Fruit fly (Drosophila melanogaster) whole organism, prepupa: ENCODE data around the gene CG32486.

Experiments used
- Blimp-1 ChIP-seq: fragments of 200-800 bp; sonication (Bioruptor generic); optimal IDR thresholded peaks from 3 replicates; lab custom pipeline; 2017; ENCODE audit warnings: missing biosample characterization, missing genetic modification characterization, mild to moderate bottlenecking, moderate library complexity, missing genetic modification reagents
- CG10631 ChIP-seq: fragments of 200-800 bp; sonication (Bioruptor generic); optimal IDR thresholded peaks from 2 replicates; lab custom pipeline; 2016; ENCODE audit warnings: missing biosample characterization, missing genetic modification characterization
- CG10669 ChIP-seq: fragments of 200-800 bp; sonication (Bioruptor generic); optimal IDR thresholded peaks from 3 replicates; lab custom pipeline; 2018; ENCODE audit warnings: missing biosample characterization, mild to moderate bottlenecking, missing genetic modification characterization, moderate library complexity
- CG11294 ChIP-seq: fragments of 200-800 bp; sonication (Bioruptor generic); IDR thresholded peaks from 2 replicates; pipeline ENCODE4 v1.3.6; 2022; ENCODE audit warnings: missing biosample characterization, missing genetic modification characterization
- CG11902 ChIP-seq: fragments of 200-800 bp; sonication (Bioruptor generic); optimal IDR thresholded peaks from 3 replicates; lab custom pipeline; 2016; ENCODE audit warnings: missing biosample characterization, missing genetic modification characterization
- CG15336 ChIP-seq: fragments of 200-800 bp; sonication (Bioruptor generic); IDR thresholded peaks from 2 replicates; pipeline ENCODE4 v1.3.6; 2022; ENCODE audit warnings: missing biosample characterization, missing genetic modification characterization
- CG16779 ChIP-seq: fragments of 200-800 bp; sonication (Bioruptor generic); optimal IDR thresholded peaks from 3 replicates; lab custom pipeline; 2017; ENCODE audit warnings: missing biosample characterization, mild to moderate bottlenecking, missing genetic modification characterization
- CG31627 ChIP-seq: fragments of 200-800 bp; sonication (Bioruptor generic); optimal IDR thresholded peaks from 3 replicates; lab custom pipeline; 2016; ENCODE audit warnings: missing biosample characterization, missing genetic modification characterization
- CG3919 ChIP-seq: fragments of 200-800 bp; sonication (Bioruptor generic); optimal IDR thresholded peaks from 3 replicates; lab custom pipeline; 2016; ENCODE audit warnings: missing biosample characterization, missing genetic modification characterization
- CG6163 ChIP-seq: fragments of 200-800 bp; sonication (Bioruptor generic); IDR thresholded peaks from 3 replicates; pipeline ENCODE4 v1.3.6; 2022; ENCODE audit warnings: missing biosample characterization, missing genetic modification characterization
- CG6792 ChIP-seq: fragments of 200-800 bp; sonication (Bioruptor generic); optimal IDR thresholded peaks from 3 replicates; lab custom pipeline; 2016; ENCODE audit warnings: missing biosample characterization, missing genetic modification characterization
- CG6808 ChIP-seq: fragments of 200-800 bp; sonication (Bioruptor generic); optimal IDR thresholded peaks from 3 replicates; lab custom pipeline; 2017; ENCODE audit warnings: missing biosample characterization, missing genetic modification characterization, mild to moderate bottlenecking, moderate library complexity, missing genetic modification reagents
- CG6854 ChIP-seq: fragments of 200-800 bp; sonication (Bioruptor generic); optimal IDR thresholded peaks from 2 replicates; lab custom pipeline; 2017; ENCODE audit warnings: missing biosample characterization, mild to moderate bottlenecking, missing genetic modification characterization
- CG8119 ChIP-seq: fragments of 200-800 bp; sonication (Bioruptor generic); IDR thresholded peaks from 3 replicates; pipeline ENCODE4 v1.3.6; 2022; ENCODE audit warnings: missing biosample characterization, missing genetic modification characterization
- CG8632 ChIP-seq: fragments of 200-800 bp; sonication (Bioruptor generic); optimal IDR thresholded peaks from 3 replicates; lab custom pipeline; 2016; ENCODE audit warnings: missing biosample characterization, missing genetic modification characterization
- CG9139 ChIP-seq: fragments of 200-800 bp; sonication (Bioruptor generic); optimal IDR thresholded peaks from 3 replicates; lab custom pipeline; 2017; ENCODE audit warnings: missing biosample characterization, mild to moderate bottlenecking, missing genetic modification characterization
- Eip78C ChIP-seq: fragments of 200-800 bp; sonication (Bioruptor generic); peaks from one replicate; lab custom pipeline; 2016; ENCODE audit warnings: missing biosample characterization, missing genetic modification characterization
- Eip93F ChIP-seq: fragments of 200-800 bp; sonication (Bioruptor generic); optimal IDR thresholded peaks from 2 replicates; lab custom pipeline; 2016; ENCODE audit warnings: missing biosample characterization, mild to moderate bottlenecking, missing genetic modification characterization
- Ets21C ChIP-seq: fragments of 200-800 bp; sonication (Bioruptor generic); optimal IDR thresholded peaks from 3 replicates; lab custom pipeline; 2016; ENCODE audit warnings: missing biosample characterization, missing genetic modification characterization
- Hr38 ChIP-seq: sonication (Bioruptor generic); optimal IDR thresholded peaks from 2 replicates; lab custom pipeline; 2016; ENCODE audit warnings: missing biosample characterization, missing genetic modification characterization
- Hr4 ChIP-seq: fragments of 200-800 bp; sonication (Bioruptor generic); optimal IDR thresholded peaks from 3 replicates; lab custom pipeline; 2016; ENCODE audit warnings: missing biosample characterization, missing genetic modification characterization
- Lpt ChIP-seq: fragments of 200-800 bp; sonication (Bioruptor generic); optimal IDR thresholded peaks from 3 replicates; lab custom pipeline; 2016; ENCODE audit warnings: missing biosample characterization, missing genetic modification characterization
- Met ChIP-seq: fragments of 200-800 bp; sonication (Bioruptor generic); optimal IDR thresholded peaks from 3 replicates; lab custom pipeline; 2016; ENCODE audit warnings: missing biosample characterization, missing genetic modification characterization
- OdsH ChIP-seq: fragments of 200-800 bp; sonication (Bioruptor generic); optimal IDR thresholded peaks from 3 replicates; lab custom pipeline; 2016; ENCODE audit warnings: missing biosample characterization, missing genetic modification characterization
- Sox102F ChIP-seq: fragments of 200-800 bp; sonication (Bioruptor generic); optimal IDR thresholded peaks from 2 replicates; lab custom pipeline; 2016; ENCODE audit warnings: missing biosample characterization, mild to moderate bottlenecking, missing genetic modification characterization
- Sox14 ChIP-seq: fragments of 200-800 bp; sonication (Bioruptor generic); optimal IDR thresholded peaks from 3 replicates; lab custom pipeline; 2016; ENCODE audit warnings: missing biosample characterization, missing genetic modification characterization
- Sox15 ChIP-seq: fragments of 200-800 bp; sonication (Bioruptor generic); optimal IDR thresholded peaks from 3 replicates; lab custom pipeline; 2016; ENCODE audit warnings: missing biosample characterization, missing genetic modification characterization
- acj6 ChIP-seq: fragments of 200-800 bp; sonication (Bioruptor generic); optimal IDR thresholded peaks from 3 replicates; lab custom pipeline; 2016; ENCODE audit warnings: missing biosample characterization, missing genetic modification characterization
- cyc ChIP-seq: fragments of 200-800 bp; sonication (Bioruptor generic); optimal IDR thresholded peaks from 3 replicates; lab custom pipeline; 2016; ENCODE audit warnings: missing biosample characterization, missing genetic modification characterization
- dsx ChIP-seq: fragments of 200-800 bp; optimal IDR thresholded peaks from 3 replicates; lab custom pipeline; 2019; ENCODE audit warnings: missing biosample characterization, mild to moderate bottlenecking, missing genetic modification characterization, moderate library complexity; ENCODE audit not compliant: poor library complexity, severe bottlenecking
- eg ChIP-seq: fragments of 200-800 bp; sonication (Bioruptor generic); IDR thresholded peaks from 3 replicates; pipeline ENCODE4 v1.3.6; 2022; ENCODE audit warnings: missing biosample characterization, missing genetic modification characterization
- esn ChIP-seq: fragments of 200-800 bp; sonication (Bioruptor generic); optimal IDR thresholded peaks from 2 replicates; lab custom pipeline; 2016; ENCODE audit warnings: missing biosample characterization, mild to moderate bottlenecking, missing genetic modification characterization, moderate library complexity
- fd59A ChIP-seq: fragments of 200-800 bp; sonication (Bioruptor generic); optimal IDR thresholded peaks from 2 replicates; lab custom pipeline; 2017; ENCODE audit warnings: missing biosample characterization, mild to moderate bottlenecking, missing genetic modification characterization, missing genetic modification reagents
- fd85E ChIP-seq: fragments of 200-800 bp; sonication (Bioruptor generic); optimal IDR thresholded peaks from 3 replicates; lab custom pipeline; 2016; ENCODE audit warnings: missing biosample characterization, missing genetic modification characterization
- fkh ChIP-seq: fragments of 200-800 bp; sonication (Bioruptor generic); optimal IDR thresholded peaks from 3 replicates; lab custom pipeline; 2017; ENCODE audit warnings: missing biosample characterization, mild to moderate bottlenecking, missing genetic modification characterization, moderate library complexity
- lz ChIP-seq: fragments of 200-800 bp; sonication (Bioruptor generic); optimal IDR thresholded peaks from 3 replicates; lab custom pipeline; 2016; ENCODE audit warnings: missing biosample characterization, missing genetic modification characterization
- net ChIP-seq: fragments of 200-800 bp; sonication (Bioruptor generic); optimal IDR thresholded peaks from 3 replicates; lab custom pipeline; 2016; ENCODE audit warnings: missing biosample characterization, missing genetic modification characterization
- pdm3 ChIP-seq: fragments of 200-800 bp; sonication (Bioruptor generic); optimal IDR thresholded peaks from 3 replicates; lab custom pipeline; 2016; ENCODE audit warnings: missing biosample characterization, missing genetic modification characterization
- salr ChIP-seq, 2 experiments: fragments of 200-800 bp; sonication (Bioruptor generic); optimal IDR thresholded peaks; 3 replicates each; lab custom pipeline; 2016 to 2018; ENCODE audit warnings: missing biosample characterization in 2 of 2, missing genetic modification characterization in 2 of 2, mild to moderate bottlenecking in 1 of 2
- spab ChIP-seq: fragments of 200-800 bp; sonication (Bioruptor generic); optimal IDR thresholded peaks from 2 replicates; lab custom pipeline; 2017; ENCODE audit warnings: missing biosample characterization, mild to moderate bottlenecking, missing genetic modification characterization, missing genetic modification reagents
- ss ChIP-seq, 2 experiments: fragments of 200-800 bp; sonication (Bioruptor generic); optimal IDR thresholded peaks; 2 replicates in 1 of 2; 3 replicates in 1 of 2; lab custom pipeline; 2017 to 2018; ENCODE audit warnings: mild to moderate bottlenecking in 2 of 2, missing biosample characterization in 2 of 2, missing genetic modification characterization in 2 of 2, moderate library complexity in 1 of 2
- svp ChIP-seq: fragments of 200-800 bp; sonication (Bioruptor generic); peaks from one replicate; lab custom pipeline; 2016; ENCODE audit warnings: missing biosample characterization, missing genetic modification characterization
- topi ChIP-seq: fragments of 200-800 bp; sonication (Bioruptor generic); optimal IDR thresholded peaks from 3 replicates; lab custom pipeline; 2016; ENCODE audit warnings: missing biosample characterization, missing genetic modification characterization
- vri ChIP-seq: fragments of 200-800 bp; sonication (Bioruptor generic); optimal IDR thresholded peaks from 3 replicates; lab custom pipeline; 2016; ENCODE audit warnings: missing biosample characterization, mild to moderate bottlenecking, missing genetic modification characterization

Gene CG32486

dm6 chr3L:3077568-3078107 lies 7.0 kb upstream of the CG32486 start (continued):
- TF ChIP-seq CG8119 (GFP tag; lab: Robert Waterston, UW) (peak; percentile 91), fd59A (GFP tag; lab: Kevin White, UChicago) (peak; percentile 16), CG10669 (GFP tag; lab: Kevin White, UChicago) (peak; percentile 52), cyc (peak; percentile 23), Sox15 (GFP tag; lab: Kevin White, UChicago) (no peak), ss (GFP tag; optimal IDR thresholded peaks at IDR 0.05; lab: Kevin White, UChicago) (peak; percentile 89 to 93), CG6808 (GFP tag; lab: Kevin White, UChicago) (peak; percentile 36), CG11294 (GFP tag; lab: Robert Waterston, UW) (0 out of 2 replicates have a peak, but pooled peaks have one; percentile 9), Met (GFP tag; lab: Kevin White, UChicago) (peak; percentile 72), spab (no peak), CG31627 (GFP tag; lab: Kevin White, UChicago) (no peak), CG8632 (GFP tag; lab: Kevin White, UChicago) (peak; percentile 62), acj6 (GFP tag; lab: Kevin White, UChicago) (peak; percentile 22), Ets21C (GFP tag; lab: Kevin White, UChicago) (no peak), CG6163 (GFP tag; lab: Robert Waterston, UW) (peak; percentile 86)
- TF ChIP-seq, all 60 proteins: peak for 50

DNA sequence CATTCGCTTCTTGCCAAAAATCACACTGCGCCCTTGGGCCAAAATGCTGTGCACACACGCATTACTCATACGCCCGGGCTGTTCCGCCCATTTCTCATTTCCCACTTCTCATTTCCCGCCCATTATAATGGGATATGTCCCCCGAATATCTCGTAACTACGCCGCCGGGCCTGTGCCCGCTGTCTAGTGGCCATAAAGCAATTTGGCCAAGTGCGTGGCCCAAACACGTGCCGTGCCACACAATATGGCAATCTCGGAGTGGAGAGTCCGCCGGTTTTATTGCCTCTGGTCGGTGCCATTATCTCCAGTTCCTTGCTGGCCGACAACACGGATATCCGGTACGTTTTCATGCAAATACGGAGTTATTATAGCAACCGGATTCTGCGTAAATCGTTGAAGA lies 6.3 kb upstream of the CG32486 start:
- TF ChIP-seq Eip78C (no peak), Ets21C (GFP tag; lab: Kevin White, UChicago) (no peak), eg (0 out of 3 replicates have a peak, but pooled peaks have one; percentile 0)
- TF ChIP-seq, all 60 proteins: peak for 1

- TF ChIP-seq CG6854 (GFP tag; lab: Kevin White, UChicago) (peak; percentile 70), pdm3 (GFP tag; lab: Kevin White, UChicago) (no peak), cyc (no peak), fd85E (no peak), acj6 (GFP tag; lab: Kevin White, UChicago) (no peak), Sox102F (GFP tag; lab: Kevin White, UChicago) (no peak), vri (GFP tag; lab: Kevin White, UChicago) (no peak), ss (GFP tag; optimal IDR thresholded peaks at IDR 0.05; lab: Kevin White, UChicago) (peak in 1 of 2 experiments; percentile 16), Sox15 (GFP tag; lab: Kevin White, UChicago) (no peak), eg (no peak), CG6163 (GFP tag; lab: Robert Waterston, UW) (0 out of 3 replicates have a peak, but pooled peaks have one; percentile 18), CG15336 (GFP tag; lab: Robert Waterston, UW) (no peak), CG10631 (no peak), spab (no peak), Hr38 (GFP tag; lab: Kevin White, UChicago) (no peak), lz (GFP tag; lab: Kevin White, UChicago) (no peak), Ets21C (GFP tag; lab: Kevin White, UChicago) (no peak), salr (GFP tag; optimal IDR thresholded peaks at IDR 0.05; lab: Kevin White, UChicago) (no peak), CG9139 (no peak), svp (no peak), topi (GFP tag; lab: Kevin White, UChicago) (no peak), Eip93F (GFP tag; lab: Kevin White, UChicago) (no peak)
These were observed 4.2 kb upstream of the CG32486 start for dm6 chr3L:3074805-3075204.

- TF ChIP-seq CG3919 (GFP tag; lab: Kevin White, UChicago) = peak; percentile 31
- TF ChIP-seq Hr4 (GFP tag; lab: Kevin White, UChicago) = peak; percentile 6
- TF ChIP-seq CG16779 (tag; lab: Kevin White, UChicago) = no peak
- TF ChIP-seq CG9139 = no peak
- no peak; the same call in 2 of the 3 replicates for TF ChIP-seq CG8119 (GFP tag; lab: Robert Waterston, UW)
- TF ChIP-seq CG6792 (GFP tag; lab: Kevin White, UChicago) = peak; percentile 55
- peak; percentile 66 for TF ChIP-seq Sox14 (GFP tag; lab: Kevin White, UChicago)
- peak; percentile 45 for TF ChIP-seq acj6 (GFP tag; lab: Kevin White, UChicago)
- TF ChIP-seq esn (GFP tag; lab: Kevin White, UChicago) = peak; percentile 66
- no peak for TF ChIP-seq fkh (GFP tag; lab: Kevin White, UChicago)
- peak; percentile 27 for TF ChIP-seq Blimp-1 (GFP tag; lab: Kevin White, UChicago)
- peak; percentile 13 for TF ChIP-seq net (GFP tag; lab: Kevin White, UChicago)
- peak; percentile 44 for TF ChIP-seq Sox15 (GFP tag; lab: Kevin White, UChicago)
- peak; percentile 62 for TF ChIP-seq cyc
- peak; percentile 52 for TF ChIP-seq CG11902 (GFP tag; lab: Kevin White, UChicago)
- TF ChIP-seq dsx (GFP tag; lab: Kevin White, UChicago) = no peak
- peak; percentile 58 for TF ChIP-seq lz (GFP tag; lab: Kevin White, UChicago)
- TF ChIP-seq ss (GFP tag; optimal IDR thresholded peaks at IDR 0.05; lab: Kevin White, UChicago) = no peak
- TF ChIP-seq Lpt (GFP tag; lab: Kevin White, UChicago) = no peak
- TF ChIP-seq OdsH (GFP tag; lab: Kevin White, UChicago) = peak; percentile 53
These were observed 3.7 kb upstream of the CG32486 start for dm6 chr3L:3074380-3074779.
